Worm (Caenorhabditis elegans): Measurements from ENCODE around the gene W04D12.1.

The W04D12.1 gene

DNA sequence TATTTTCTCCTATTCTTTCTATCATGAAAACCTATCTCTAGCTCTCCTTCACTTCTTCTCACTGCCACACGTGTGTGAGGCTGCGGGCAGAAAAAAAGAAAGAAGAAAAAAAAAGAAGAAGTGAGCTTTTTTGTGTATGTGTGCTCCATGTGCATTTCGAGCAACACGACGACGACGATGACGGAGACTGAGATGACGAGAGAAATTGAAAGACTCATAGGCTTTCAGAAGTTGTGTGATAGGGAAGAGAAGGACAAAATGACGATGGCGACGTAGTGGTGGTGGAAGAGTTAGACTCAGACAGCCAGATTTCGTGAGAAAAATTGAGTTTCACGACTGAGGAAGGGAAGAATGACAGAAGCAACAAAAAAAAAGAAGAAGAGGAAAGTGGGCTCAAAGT, 8.8 kb downstream of the W04D12.1 start (continued):
- TF ChIP-seq attf-5 (GFP tag; optimal IDR thresholded peaks at IDR 0.05): peak; percentile 24
- TF ChIP-seq somi-1 (GFP tag; optimal IDR thresholded peaks at IDR 0.05): peak; percentile 19
- TF ChIP-seq madf-8 (GFP tag; conservative IDR thresholded peaks at IDR 0.05): no peak
- no peak for TF ChIP-seq lsl-1 (GFP tag; optimal IDR thresholded peaks at IDR 0.05)
- TF ChIP-seq chd-7 (tag; optimal IDR thresholded peaks at IDR 0.05): no peak
- no peak for TF ChIP-seq F37B4.10 (GFP tag; IDR thresholded peaks at IDR 0.05)
- TF ChIP-seq ztf-18 (tag; optimal IDR thresholded peaks at IDR 0.05): no peak
- no peak for TF ChIP-seq ZK185.1 (tag; optimal IDR thresholded peaks at IDR 0.05; ENCODE audit: poor library complexity, severe bottlenecking)
- TF ChIP-seq F57C9.4 (tag; optimal IDR thresholded peaks at IDR 0.05): no peak
- TF ChIP-seq nfya-1 (tag; optimal IDR thresholded peaks at IDR 0.05; ENCODE audit: borderline replicate concordance, insufficient read depth): no peak
- peak; percentile 59 for TF ChIP-seq lin-40 (tag; optimal IDR thresholded peaks at IDR 0.05)
- TF ChIP-seq cebp-1 (GFP tag; IDR thresholded peaks at IDR 0.05): no peak
- TF ChIP-seq cebp-1 (tag; optimal IDR thresholded peaks at IDR 0.05): peak; percentile 59
- peak in 1 of 3 experiments; percentile 63 for TF ChIP-seq lin-35 (GFP tag; optimal IDR thresholded peaks at IDR 0.05)
- no peak for TF ChIP-seq ztf-26 (tag; optimal IDR thresholded peaks at IDR 0.05)
- no peak for TF ChIP-seq hmg-20 (GFP tag; IDR thresholded peaks at IDR 0.05)
- TF ChIP-seq aptf-2 (GFP tag; conservative IDR thresholded peaks at IDR 0.05): no peak
- TF ChIP-seq ceh-27 (GFP tag; optimal IDR thresholded peaks at IDR 0.05): peak; percentile 27
- TF ChIP-seq ceh-79 (tag; optimal IDR thresholded peaks at IDR 0.05): no peak
- peak; percentile 45; the same call in 1 of the 2 replicates for TF ChIP-seq hmg-1.2 (GFP tag; IDR thresholded peaks at IDR 0.05)
- TF ChIP-seq ceh-58 (GFP tag; IDR thresholded peaks at IDR 0.05): no peak
- 0 out of 2 replicates have a peak, but pooled peaks have one; percentile 17 for TF ChIP-seq pbrm-1 (GFP tag; IDR thresholded peaks at IDR 0.05)
- TF ChIP-seq snpc-1.3 (tag; optimal IDR thresholded peaks at IDR 0.05; ENCODE audit: insufficient read depth): no peak
- TF ChIP-seq Y67H2A.10 (GFP tag; conservative IDR thresholded peaks at IDR 0.05): no peak

DNA sequence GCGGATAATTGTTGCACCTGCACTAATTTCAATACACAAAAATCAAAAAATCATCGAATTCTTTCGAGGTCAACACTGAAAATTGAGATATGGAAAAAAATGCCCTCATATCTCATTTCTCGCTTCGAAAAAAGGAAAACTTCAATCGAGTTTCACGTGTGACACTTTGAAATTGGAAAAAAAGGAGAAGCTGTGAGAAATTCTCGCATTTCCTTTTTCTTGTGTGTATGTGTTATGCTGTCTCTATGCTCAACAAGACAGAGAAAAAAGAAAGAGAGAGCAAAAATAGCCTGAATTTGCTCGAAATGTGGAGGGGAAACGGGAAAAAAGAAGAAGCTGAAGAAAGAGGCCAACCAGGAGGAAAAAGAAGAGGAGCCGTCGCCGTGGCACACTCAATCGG, 9.7 kb downstream of the W04D12.1 start:
- TF ChIP-seq gei-17 (GFP tag; optimal IDR thresholded peaks at IDR 0.05) (no peak), lin-26 (GFP tag; IDR thresholded peaks at IDR 0.05) (no peak), tlf-1 (GFP tag; optimal IDR thresholded peaks at IDR 0.05) (no peak), hmg-20 (GFP tag; IDR thresholded peaks at IDR 0.05) (no peak), ztf-3 (GFP tag; optimal IDR thresholded peaks at IDR 0.05) (no peak), nfyb-1 (GFP tag; IDR thresholded peaks at IDR 0.05) (no peak), unc-130 (GFP tag; optimal IDR thresholded peaks at IDR 0.05) (no peak), B0019.2 (GFP tag; conservative IDR thresholded peaks at IDR 0.05) (no peak), mxl-1 (tag; optimal IDR thresholded peaks at IDR 0.05) (no peak), madf-10 (tag; optimal IDR thresholded peaks at IDR 0.05) (no peak), egl-18 (GFP tag; IDR thresholded peaks at IDR 0.05) (no peak), Y53G8AR.9 (GFP tag; conservative IDR thresholded peaks at IDR 0.05) (no peak)

ce11 chrIII:5853240-5853639, 16.5 kb downstream of the W04D12.1 start, which contains the start of gene ddx-23:
TSS of gene ddx-23 (minus strand) at chrIII:5853269.
- TF ChIP-seq mes-4 (tag; optimal IDR thresholded peaks at IDR 0.05) (no peak), ztf-28 (GFP tag; IDR thresholded peaks at IDR 0.05) (no peak), F10E7.11 (tag; optimal IDR thresholded peaks at IDR 0.05) (peak; percentile 58), F33H1.4 (GFP tag; IDR thresholded peaks at IDR 0.05) (peak; percentile 43; the same call in 1 of the 2 replicates), C06A6.2 (GFP tag; conservative IDR thresholded peaks at IDR 0.05) (no peak), dpff-1 (tag; optimal IDR thresholded peaks at IDR 0.05) (no peak), mcd-1 (GFP tag; IDR thresholded peaks at IDR 0.05) (no peak), sea-2 (GFP tag; IDR thresholded peaks at IDR 0.05) (no peak), akir-1 (GFP tag; optimal IDR thresholded peaks at IDR 0.05) (no peak), Y53G8AR.9 (GFP tag; conservative IDR thresholded peaks at IDR 0.05) (no peak; the same call in 1 of the 2 replicates), attf-3 (GFP tag; conservative IDR thresholded peaks at IDR 0.05) (no peak), pbrm-1 (GFP tag; IDR thresholded peaks at IDR 0.05) (0 out of 2 replicates have a peak, but pooled peaks have one; percentile 37), Y53F4B.3 (GFP tag; IDR thresholded peaks at IDR 0.05) (no peak), dpl-1 (GFP tag; optimal IDR thresholded peaks at IDR 0.05) (peak; percentile 8), lsl-1 (GFP tag; optimal IDR thresholded peaks at IDR 0.05) (peak; percentile 37), madf-8 (GFP tag; conservative IDR thresholded peaks at IDR 0.05) (no peak), T26A5.8 (tag; optimal IDR thresholded peaks at IDR 0.05) (no peak), chd-7 (tag; optimal IDR thresholded peaks at IDR 0.05) (no peak)
